Worm (Caenorhabditis elegans): ENCODE measurements around the gene tsp-14.

Gene tsp-14

DNA sequence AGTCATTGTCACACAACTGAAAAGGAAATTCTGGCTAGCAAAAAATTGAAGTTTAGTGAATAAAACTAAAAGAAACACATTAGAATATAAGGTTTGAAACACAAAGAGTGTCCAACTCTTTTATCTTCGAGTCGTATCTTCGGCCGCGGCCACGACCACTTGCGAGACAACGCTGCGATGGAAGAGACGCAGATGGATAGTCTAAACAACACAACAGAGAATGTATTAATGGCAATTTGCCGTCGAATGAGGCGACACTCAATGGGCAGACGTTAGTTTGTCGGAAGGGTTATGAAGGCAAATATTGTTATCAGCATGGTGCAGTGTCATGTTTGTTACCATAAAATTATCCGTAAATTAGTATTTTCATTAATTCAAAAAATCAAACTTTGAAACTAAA is 23.7 kb downstream of the tsp-14 start, which contains the start of gene F39C12.1 (continued):
- TF ChIP-seq saeg-2 (GFP tag; IDR thresholded peaks at IDR 0.05) = no peak
- TF ChIP-seq dve-1 (tag; optimal IDR thresholded peaks at IDR 0.05; ENCODE audit: insufficient read depth) = peak; percentile 82
- no peak for TF ChIP-seq F49E8.2 (tag; optimal IDR thresholded peaks at IDR 0.05; ENCODE audit: borderline replicate concordance)
- peak; percentile 78 for TF ChIP-seq pqm-1 (tag; optimal IDR thresholded peaks at IDR 0.05)
- no peak for TF ChIP-seq Y48G9A.11 (GFP tag; IDR thresholded peaks at IDR 0.05)
- no peak for TF ChIP-seq nhr-77 (tag; optimal IDR thresholded peaks at IDR 0.05)
- TF ChIP-seq gei-8 (GFP tag; optimal IDR thresholded peaks at IDR 0.05) = no peak
- peak; percentile 81 for TF ChIP-seq php-3 (GFP tag; IDR thresholded peaks at IDR 0.05)
- peak; percentile 80 for TF ChIP-seq hlh-11 (tag; optimal IDR thresholded peaks at IDR 0.05)
- TF ChIP-seq mxl-3 (GFP tag; optimal IDR thresholded peaks at IDR 0.05) = peak; percentile 80
- peak; percentile 90 for TF ChIP-seq mes-2 (tag; optimal IDR thresholded peaks at IDR 0.05; ENCODE audit: poor library complexity, severe bottlenecking)
- no peak for TF ChIP-seq duxl-1 (tag; optimal IDR thresholded peaks at IDR 0.05; ENCODE audit: poor library complexity)
- TF ChIP-seq mdt-29 (GFP tag; IDR thresholded peaks at IDR 0.05) = no peak
- TF ChIP-seq daf-19 (GFP tag; conservative IDR thresholded peaks at IDR 0.05) = no peak
- TF ChIP-seq daf-12 (tag; optimal IDR thresholded peaks at IDR 0.05) = no peak

ce11 chrX:4844765-4845164 is 32.0 kb downstream of the tsp-14 start:
- TF ChIP-seq ama-1 (optimal IDR thresholded peaks at IDR 0.05) (no peak), skn-1 (tag; optimal IDR thresholded peaks at IDR 0.05) (no peak), unc-62 (GFP tag; optimal IDR thresholded peaks at IDR 0.05 in 1 of 2) (peak in 1 of 2 experiments; percentile 92), unc-62 (tag; optimal IDR thresholded peaks at IDR 0.05) (no peak), nhr-76 (tag; optimal IDR thresholded peaks at IDR 0.05) (no peak), aha-1 (tag) (peak; percentile 20), zfp-3 (GFP tag; conservative IDR thresholded peaks at IDR 0.05) (no peak), F26F4.8 (GFP tag; conservative IDR thresholded peaks at IDR 0.05) (no peak), F37D6.2 (tag; optimal IDR thresholded peaks at IDR 0.05) (no peak), ces-1 (GFP tag; optimal IDR thresholded peaks at IDR 0.05) (no peak), ceh-82 (tag; optimal IDR thresholded peaks at IDR 0.05) (no peak), pha-4 (GFP tag; IDR thresholded peaks at IDR 0.05) (no peak), pha-4 (tag; optimal IDR thresholded peaks at IDR 0.05) (no peak)

- TF ChIP-seq mdt-29 (GFP tag; IDR thresholded peaks at IDR 0.05) (no peak), set-16 (GFP tag; IDR thresholded peaks at IDR 0.05) (peak; percentile 47), F26F4.8 (GFP tag; conservative IDR thresholded peaks at IDR 0.05) (no peak)
Observed at ce11 chrX:4842305-4842704, 34.5 kb downstream of the tsp-14 start.

- peak in 1 of 2 experiments; percentile 91 for TF ChIP-seq unc-62 (GFP tag; optimal IDR thresholded peaks at IDR 0.05 in 1 of 2)
- TF ChIP-seq unc-62 (tag; optimal IDR thresholded peaks at IDR 0.05) = no peak
- no peak for TF ChIP-seq nhr-48 (tag; optimal IDR thresholded peaks at IDR 0.05)
- no peak for TF ChIP-seq ZK337.2 (GFP tag; IDR thresholded peaks at IDR 0.05)
- TF ChIP-seq zfp-2 (tag; optimal IDR thresholded peaks at IDR 0.05) = no peak
- no peak for TF ChIP-seq spr-1 (tag; optimal IDR thresholded peaks at IDR 0.05)
- no peak for TF ChIP-seq hif-1 (tag; optimal IDR thresholded peaks at IDR 0.05)
- TF ChIP-seq rbr-2 (tag; optimal IDR thresholded peaks at IDR 0.05) = no peak
- no peak for TF ChIP-seq unc-39 (tag; optimal IDR thresholded peaks at IDR 0.05)
Observed at ce11 chrX:4840653-4841052, 36.1 kb downstream of the tsp-14 start.

- TF ChIP-seq daf-16 (GFP tag; optimal IDR thresholded peaks at IDR 0.05) (no peak), daf-16 (tag; optimal IDR thresholded peaks at IDR 0.05) (peak; percentile 69), nhr-77 (tag; optimal IDR thresholded peaks at IDR 0.05) (peak; percentile 7), hmg-1.1 (GFP tag; IDR thresholded peaks at IDR 0.05) (no peak), egl-43 (GFP tag; IDR thresholded peaks at IDR 0.05) (no peak), nhr-6 (tag; optimal IDR thresholded peaks at IDR 0.05) (no peak), madf-5 (GFP tag; IDR thresholded peaks at IDR 0.05) (no peak), php-3 (GFP tag; IDR thresholded peaks at IDR 0.05) (peak; percentile 81), unc-62 (GFP tag; optimal IDR thresholded peaks at IDR 0.05 in 1 of 2) (no peak), unc-62 (tag; optimal IDR thresholded peaks at IDR 0.05) (no peak), attf-4 (tag; optimal IDR thresholded peaks at IDR 0.05) (no peak), aha-1 (tag) (peak; percentile 67), mxl-3 (GFP tag; optimal IDR thresholded peaks at IDR 0.05) (no peak), lin-29 (GFP tag; IDR thresholded peaks at IDR 0.05) (no peak), hif-1 (tag; optimal IDR thresholded peaks at IDR 0.05) (no peak), ztf-11 (tag; optimal IDR thresholded peaks at IDR 0.05) (no peak), zip-11 (GFP tag; IDR thresholded peaks at IDR 0.05) (no peak), unc-39 (tag; optimal IDR thresholded peaks at IDR 0.05) (no peak)
Observed at ce11 chrX:4822262-4822661, 54.5 kb downstream of the tsp-14 start, which contains the start of gene R08E3.1. Gene R08E3.1 (plus strand): TSS chrX:4822647.
